Fruit fly (Drosophila melanogaster) whole organism, prepupa: ENCODE data around the gene mon2.

Source experiments
- Blimp-1 ChIP-seq: fragments of 200-800 bp; sonication (Bioruptor generic); optimal IDR thresholded peaks from 3 replicates; lab custom pipeline; 2017; ENCODE audit warnings: missing biosample characterization, missing genetic modification characterization, mild to moderate bottlenecking, moderate library complexity, missing genetic modification reagents
- CG10631 ChIP-seq: fragments of 200-800 bp; sonication (Bioruptor generic); optimal IDR thresholded peaks from 2 replicates; lab custom pipeline; 2016; ENCODE audit warnings: missing biosample characterization, missing genetic modification characterization
- CG11294 ChIP-seq: fragments of 200-800 bp; sonication (Bioruptor generic); IDR thresholded peaks from 2 replicates; pipeline ENCODE4 v1.3.6; 2022; ENCODE audit warnings: missing biosample characterization, missing genetic modification characterization
- CG11762 ChIP-seq: fragments of 200-800 bp; sonication (Bioruptor generic); optimal IDR thresholded peaks from 3 replicates; lab custom pipeline; 2016; ENCODE audit warnings: missing biosample characterization, missing genetic modification characterization; ENCODE audit not compliant: insufficient read depth
- CG11902 ChIP-seq: fragments of 200-800 bp; sonication (Bioruptor generic); optimal IDR thresholded peaks from 3 replicates; lab custom pipeline; 2016; ENCODE audit warnings: missing biosample characterization, missing genetic modification characterization
- CG15336 ChIP-seq: fragments of 200-800 bp; sonication (Bioruptor generic); IDR thresholded peaks from 2 replicates; pipeline ENCODE4 v1.3.6; 2022; ENCODE audit warnings: missing biosample characterization, missing genetic modification characterization
- CG16779 ChIP-seq: fragments of 200-800 bp; sonication (Bioruptor generic); optimal IDR thresholded peaks from 3 replicates; lab custom pipeline; 2017; ENCODE audit warnings: missing biosample characterization, mild to moderate bottlenecking, missing genetic modification characterization
- CG31627 ChIP-seq: fragments of 200-800 bp; sonication (Bioruptor generic); optimal IDR thresholded peaks from 3 replicates; lab custom pipeline; 2016; ENCODE audit warnings: missing biosample characterization, missing genetic modification characterization
- CG34406 ChIP-seq: fragments of 200-800 bp; sonication (Bioruptor generic); optimal IDR thresholded peaks from 3 replicates; lab custom pipeline; 2016; ENCODE audit warnings: missing biosample characterization, missing genetic modification characterization
- CG3919 ChIP-seq: fragments of 200-800 bp; sonication (Bioruptor generic); optimal IDR thresholded peaks from 3 replicates; lab custom pipeline; 2016; ENCODE audit warnings: missing biosample characterization, missing genetic modification characterization
- CG4318 ChIP-seq: fragments of 200-800 bp; sonication (Bioruptor generic); optimal IDR thresholded peaks from 3 replicates; lab custom pipeline; 2017; ENCODE audit warnings: missing biosample characterization, mild to moderate bottlenecking, missing genetic modification characterization
- CG6276 ChIP-seq: fragments of 200-800 bp; sonication (Bioruptor generic); optimal IDR thresholded peaks from 2 replicates; lab custom pipeline; 2017; ENCODE audit warnings: missing biosample characterization, mild to moderate bottlenecking, missing genetic modification characterization
- CG6792 ChIP-seq: fragments of 200-800 bp; sonication (Bioruptor generic); optimal IDR thresholded peaks from 3 replicates; lab custom pipeline; 2016; ENCODE audit warnings: missing biosample characterization, missing genetic modification characterization
- CG6808 ChIP-seq: fragments of 200-800 bp; sonication (Bioruptor generic); optimal IDR thresholded peaks from 3 replicates; lab custom pipeline; 2017; ENCODE audit warnings: missing biosample characterization, missing genetic modification characterization, mild to moderate bottlenecking, moderate library complexity, missing genetic modification reagents
- CG6854 ChIP-seq: fragments of 200-800 bp; sonication (Bioruptor generic); optimal IDR thresholded peaks from 2 replicates; lab custom pipeline; 2017; ENCODE audit warnings: missing biosample characterization, mild to moderate bottlenecking, missing genetic modification characterization
- CG7368 ChIP-seq: fragments of 200-800 bp; sonication (Bioruptor generic); optimal IDR thresholded peaks from 3 replicates; lab custom pipeline; 2016; ENCODE audit warnings: missing biosample characterization, missing genetic modification characterization
- CG8119 ChIP-seq: fragments of 200-800 bp; sonication (Bioruptor generic); IDR thresholded peaks from 3 replicates; pipeline ENCODE4 v1.3.6; 2022; ENCODE audit warnings: missing biosample characterization, missing genetic modification characterization
- CG8319 ChIP-seq: fragments of 200-800 bp; sonication (Bioruptor generic); optimal IDR thresholded peaks from 3 replicates; lab custom pipeline; 2016; ENCODE audit warnings: missing biosample characterization, missing genetic modification characterization
- CG8632 ChIP-seq: fragments of 200-800 bp; sonication (Bioruptor generic); optimal IDR thresholded peaks from 3 replicates; lab custom pipeline; 2016; ENCODE audit warnings: missing biosample characterization, missing genetic modification characterization
- CG9139 ChIP-seq: fragments of 200-800 bp; sonication (Bioruptor generic); optimal IDR thresholded peaks from 3 replicates; lab custom pipeline; 2017; ENCODE audit warnings: missing biosample characterization, mild to moderate bottlenecking, missing genetic modification characterization
- Eip75B ChIP-seq: fragments of 200-800 bp; sonication (Bioruptor generic); optimal IDR thresholded peaks from 3 replicates; lab custom pipeline; 2016; ENCODE audit warnings: missing biosample characterization, missing genetic modification characterization
- Eip78C ChIP-seq: fragments of 200-800 bp; sonication (Bioruptor generic); peaks from one replicate; lab custom pipeline; 2016; ENCODE audit warnings: missing biosample characterization, missing genetic modification characterization
- Ets21C ChIP-seq: fragments of 200-800 bp; sonication (Bioruptor generic); optimal IDR thresholded peaks from 3 replicates; lab custom pipeline; 2016; ENCODE audit warnings: missing biosample characterization, missing genetic modification characterization
- Ets96B ChIP-seq: fragments of 200-800 bp; optimal IDR thresholded peaks from 2 replicates; lab custom pipeline; 2019; ENCODE audit warnings: missing biosample characterization, mild to moderate bottlenecking, missing genetic modification characterization, moderate library complexity
- Hr38 ChIP-seq: sonication (Bioruptor generic); optimal IDR thresholded peaks from 2 replicates; lab custom pipeline; 2016; ENCODE audit warnings: missing biosample characterization, missing genetic modification characterization
- Hr39 ChIP-seq: fragments of 200-800 bp; sonication (Bioruptor generic); optimal IDR thresholded peaks from 2 replicates; lab custom pipeline; 2016; ENCODE audit warnings: missing biosample characterization, missing genetic modification characterization
- Lpt ChIP-seq: fragments of 200-800 bp; sonication (Bioruptor generic); optimal IDR thresholded peaks from 3 replicates; lab custom pipeline; 2016; ENCODE audit warnings: missing biosample characterization, missing genetic modification characterization
- Met ChIP-seq: fragments of 200-800 bp; sonication (Bioruptor generic); optimal IDR thresholded peaks from 3 replicates; lab custom pipeline; 2016; ENCODE audit warnings: missing biosample characterization, missing genetic modification characterization
- Smox ChIP-seq: fragments of 200-800 bp; sonication (Bioruptor generic); optimal IDR thresholded peaks from 3 replicates; lab custom pipeline; 2016; ENCODE audit warnings: missing biosample characterization, missing genetic modification characterization
- Sox102F ChIP-seq: fragments of 200-800 bp; sonication (Bioruptor generic); optimal IDR thresholded peaks from 2 replicates; lab custom pipeline; 2016; ENCODE audit warnings: missing biosample characterization, mild to moderate bottlenecking, missing genetic modification characterization
- acj6 ChIP-seq: fragments of 200-800 bp; sonication (Bioruptor generic); optimal IDR thresholded peaks from 3 replicates; lab custom pipeline; 2016; ENCODE audit warnings: missing biosample characterization, missing genetic modification characterization
- dac ChIP-seq: fragments of 200-800 bp; sonication (Bioruptor generic); optimal IDR thresholded peaks from 2 replicates; lab custom pipeline; 2017; ENCODE audit warnings: missing biosample characterization, mild to moderate bottlenecking, missing genetic modification characterization
- eg ChIP-seq: fragments of 200-800 bp; sonication (Bioruptor generic); IDR thresholded peaks from 3 replicates; pipeline ENCODE4 v1.3.6; 2022; ENCODE audit warnings: missing biosample characterization, missing genetic modification characterization
- esn ChIP-seq: fragments of 200-800 bp; sonication (Bioruptor generic); optimal IDR thresholded peaks from 2 replicates; lab custom pipeline; 2016; ENCODE audit warnings: missing biosample characterization, mild to moderate bottlenecking, missing genetic modification characterization, moderate library complexity
- fkh ChIP-seq: fragments of 200-800 bp; sonication (Bioruptor generic); optimal IDR thresholded peaks from 3 replicates; lab custom pipeline; 2017; ENCODE audit warnings: missing biosample characterization, mild to moderate bottlenecking, missing genetic modification characterization, moderate library complexity
- lz ChIP-seq: fragments of 200-800 bp; sonication (Bioruptor generic); optimal IDR thresholded peaks from 3 replicates; lab custom pipeline; 2016; ENCODE audit warnings: missing biosample characterization, missing genetic modification characterization
- net ChIP-seq: fragments of 200-800 bp; sonication (Bioruptor generic); optimal IDR thresholded peaks from 3 replicates; lab custom pipeline; 2016; ENCODE audit warnings: missing biosample characterization, missing genetic modification characterization
- pdm3 ChIP-seq: fragments of 200-800 bp; sonication (Bioruptor generic); optimal IDR thresholded peaks from 3 replicates; lab custom pipeline; 2016; ENCODE audit warnings: missing biosample characterization, missing genetic modification characterization
- salr ChIP-seq, 2 experiments: fragments of 200-800 bp; sonication (Bioruptor generic); optimal IDR thresholded peaks; 3 replicates each; lab custom pipeline; 2016 to 2018; ENCODE audit warnings: missing biosample characterization in 2 of 2, missing genetic modification characterization in 2 of 2, mild to moderate bottlenecking in 1 of 2
- spab ChIP-seq: fragments of 200-800 bp; sonication (Bioruptor generic); optimal IDR thresholded peaks from 2 replicates; lab custom pipeline; 2017; ENCODE audit warnings: missing biosample characterization, mild to moderate bottlenecking, missing genetic modification characterization, missing genetic modification reagents
- ss ChIP-seq, 2 experiments: fragments of 200-800 bp; sonication (Bioruptor generic); optimal IDR thresholded peaks; 2 replicates in 1 of 2; 3 replicates in 1 of 2; lab custom pipeline; 2017 to 2018; ENCODE audit warnings: mild to moderate bottlenecking in 2 of 2, missing biosample characterization in 2 of 2, missing genetic modification characterization in 2 of 2, moderate library complexity in 1 of 2
- svp ChIP-seq: fragments of 200-800 bp; sonication (Bioruptor generic); peaks from one replicate; lab custom pipeline; 2016; ENCODE audit warnings: missing biosample characterization, missing genetic modification characterization
- topi ChIP-seq: fragments of 200-800 bp; sonication (Bioruptor generic); optimal IDR thresholded peaks from 3 replicates; lab custom pipeline; 2016; ENCODE audit warnings: missing biosample characterization, missing genetic modification characterization
- vri ChIP-seq: fragments of 200-800 bp; sonication (Bioruptor generic); optimal IDR thresholded peaks from 3 replicates; lab custom pipeline; 2016; ENCODE audit warnings: missing biosample characterization, mild to moderate bottlenecking, missing genetic modification characterization

mon2 gene

DNA sequence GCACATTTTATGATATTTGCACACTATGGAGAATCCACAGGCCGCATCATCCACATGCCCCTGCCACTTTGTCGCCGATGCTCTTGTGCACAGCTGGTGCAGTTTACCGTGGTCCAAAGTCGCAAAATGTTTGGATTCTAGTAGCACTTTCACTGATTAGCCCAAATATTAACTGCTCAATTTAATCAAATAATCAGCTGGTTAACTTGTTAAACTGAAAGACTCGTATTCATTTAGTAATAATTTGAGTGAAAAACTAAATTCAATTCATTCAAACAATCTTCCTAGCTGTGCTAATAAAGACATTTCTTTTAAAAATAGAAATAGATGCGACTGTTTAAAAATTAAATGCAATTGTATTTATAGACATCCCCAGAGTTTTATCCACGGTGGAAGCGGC is 44.3 kb upstream of the mon2 start (continued):
- TF ChIP-seq Eip75B (GFP tag; lab: Kevin White, UChicago) (no peak), Ets96B (tag; lab: Kevin White, UChicago) (no peak), CG6792 (GFP tag; lab: Kevin White, UChicago) (no peak), Met (GFP tag; lab: Kevin White, UChicago) (no peak), CG7368 (no peak), CG10631 (GFP tag; lab: Kevin White, UChicago) (no peak), net (peak; percentile 40), Hr39 (no peak), spab (GFP tag; lab: Kevin White, UChicago) (no peak), dac (GFP tag; lab: Kevin White, UChicago) (no peak), CG6854 (GFP tag; lab: Kevin White, UChicago) (no peak), Hr38 (GFP tag; lab: Kevin White, UChicago) (no peak), CG8119 (GFP tag; lab: Robert Waterston, UW) (peak; percentile 38; the same call in 2 of the 3 replicates), CG15336 (peak; percentile 47), CG11294 (GFP tag; lab: Robert Waterston, UW) (no peak), eg (GFP tag; lab: Robert Waterston, UW) (peak; percentile 49; the same call in 2 of the 3 replicates), Smox (no peak), CG8319 (GFP tag; lab: Kevin White, UChicago) (no peak), CG11762 (GFP tag; lab: Kevin White, UChicago) (no peak), CG34406 (GFP tag; lab: Kevin White, UChicago) (no peak), salr (GFP tag; optimal IDR thresholded peaks at IDR 0.05; lab: Kevin White, UChicago) (no peak), CG16779 (tag; lab: Kevin White, UChicago) (no peak), CG11902 (GFP tag; lab: Kevin White, UChicago) (no peak), lz (GFP tag; lab: Kevin White, UChicago) (no peak)
- TF ChIP-seq, all 60 proteins: peak for 9

- TF ChIP-seq CG6276 (GFP tag; lab: Kevin White, UChicago), result no peak
- no peak for TF ChIP-seq CG4318 (GFP tag; lab: Kevin White, UChicago)
- no peak for TF ChIP-seq CG6854 (GFP tag; lab: Kevin White, UChicago)
- no peak for TF ChIP-seq CG11294 (GFP tag; lab: Robert Waterston, UW)
- TF ChIP-seq lz (GFP tag; lab: Kevin White, UChicago), result no peak
- TF ChIP-seq Ets21C (GFP tag; lab: Kevin White, UChicago), result no peak
- no peak for TF ChIP-seq CG11902 (GFP tag; lab: Kevin White, UChicago)
- TF ChIP-seq acj6 (GFP tag; lab: Kevin White, UChicago), result no peak
- TF ChIP-seq fkh (GFP tag; lab: Kevin White, UChicago), result peak; percentile 57
- no peak for TF ChIP-seq CG8119 (GFP tag; lab: Robert Waterston, UW)
- no peak for TF ChIP-seq CG9139 (GFP tag; lab: Kevin White, UChicago)
- TF ChIP-seq pdm3 (GFP tag; lab: Kevin White, UChicago), result no peak
- TF ChIP-seq ss (GFP tag; optimal IDR thresholded peaks at IDR 0.05; lab: Kevin White, UChicago), result no peak
- no peak for TF ChIP-seq CG15336
- no peak for TF ChIP-seq CG8632 (GFP tag; lab: Kevin White, UChicago)
- no peak for TF ChIP-seq topi
- peak; percentile 2 for TF ChIP-seq Eip78C (GFP tag; lab: Kevin White, UChicago)
Observed at dm6 chr2L:8165800-8166576, 42.2 kb upstream of the mon2 start.

dm6 chr2L:8164219-8164618 is 40.4 kb upstream of the mon2 start:
- TF ChIP-seq CG11294 (GFP tag; lab: Robert Waterston, UW) (no peak), CG16779 (tag; lab: Kevin White, UChicago) (no peak), esn (GFP tag; lab: Kevin White, UChicago) (peak; percentile 43), fkh (GFP tag; lab: Kevin White, UChicago) (peak; percentile 63), Hr39 (no peak), Met (GFP tag; lab: Kevin White, UChicago) (peak; percentile 32), CG6808 (no peak), Lpt (GFP tag; lab: Kevin White, UChicago) (no peak), svp (GFP tag; lab: Kevin White, UChicago) (peak; percentile 64), CG11762 (GFP tag; lab: Kevin White, UChicago) (no peak), Sox102F (peak; percentile 43), Ets96B (tag; lab: Kevin White, UChicago) (no peak), Blimp-1 (GFP tag; lab: Kevin White, UChicago) (peak; percentile 11), CG3919 (GFP tag; lab: Kevin White, UChicago) (no peak), vri (peak; percentile 49), Smox (peak; percentile 45), CG7368 (no peak), CG6276 (GFP tag; lab: Kevin White, UChicago) (no peak), CG31627 (no peak), CG8119 (GFP tag; lab: Robert Waterston, UW) (no peak)
